Worm (Caenorhabditis elegans) whole organism, mixed stage, embryonic: ENCODE measurements around the gene tbc-8.

ENCODE experiments used
- M03D4.4 ChIP-seq: sonication (generic microtip); optimal IDR thresholded peaks from 2 replicates; lab custom pipeline; 2017; ENCODE audit warnings: mild to moderate bottlenecking, missing genetic modification characterization, missing compliant biosample characterization
- blmp-1 ChIP-seq: fragments of 150-350 bp; optimal IDR thresholded peaks from 2 replicates; lab custom pipeline; 2014; ENCODE audit warnings: missing biosample characterization, missing genetic modification characterization
- ceh-39 ChIP-seq: fragments of 150-350 bp; optimal IDR thresholded peaks from 2 replicates; lab custom pipeline; 2014; ENCODE audit warnings: missing biosample characterization, missing genetic modification characterization
- ceh-43 ChIP-seq: fragments of 200-800 bp; sonication (Bioruptor generic); optimal IDR thresholded peaks from 2 replicates; lab custom pipeline; 2018; ENCODE audit warnings: mild to moderate bottlenecking, missing genetic modification characterization, moderate library complexity, missing compliant biosample characterization
- ceh-83 ChIP-seq: fragments of 200-800 bp; sonication (Bioruptor generic); optimal IDR thresholded peaks from 2 replicates; lab custom pipeline; 2018; ENCODE audit warnings: mild to moderate bottlenecking, missing genetic modification characterization, missing compliant biosample characterization
- ces-1 ChIP-seq: fragments of 150-350 bp; optimal IDR thresholded peaks from 2 replicates; lab custom pipeline; 2014; ENCODE audit warnings: missing biosample characterization, missing genetic modification reagents, missing genetic modification characterization
- cnd-1 ChIP-seq: fragments of 200-800 bp; sonication (Bioruptor generic); optimal IDR thresholded peaks from 2 replicates; lab custom pipeline; 2018; ENCODE audit warnings: mild to moderate bottlenecking, missing genetic modification characterization, missing compliant biosample characterization
- drap-1 ChIP-seq: fragments of 200-800 bp; sonication (Bioruptor generic); optimal IDR thresholded peaks from 3 replicates; lab custom pipeline; 2018; ENCODE audit warnings: mild to moderate bottlenecking, missing genetic modification characterization, missing compliant biosample characterization
- elt-1 ChIP-seq: sonication (generic microtip); optimal IDR thresholded peaks from 2 replicates; lab custom pipeline; 2017; ENCODE audit warnings: missing genetic modification characterization, mild to moderate bottlenecking, missing compliant biosample characterization, antibody characterized with exemption, moderate library complexity, borderline replicate concordance; ENCODE audit not compliant: insufficient read depth
- elt-3 ChIP-seq: fragments of 150-350 bp; optimal IDR thresholded peaks from 2 replicates; lab custom pipeline; 2014; ENCODE audit warnings: missing biosample characterization, missing genetic modification characterization
- flh-1 ChIP-seq: fragments of 200-800 bp; sonication (Bioruptor generic); optimal IDR thresholded peaks from 2 replicates; lab custom pipeline; 2018; ENCODE audit warnings: mild to moderate bottlenecking, missing genetic modification characterization, moderate library complexity, missing compliant biosample characterization
- ham-2 ChIP-seq: fragments of 200-800 bp; sonication (Bioruptor generic); optimal IDR thresholded peaks from 2 replicates; lab custom pipeline; 2018; ENCODE audit warnings: mild to moderate bottlenecking, missing genetic modification characterization, missing compliant biosample characterization
- hlh-1 ChIP-seq: fragments of 150-350 bp; optimal IDR thresholded peaks from 2 replicates; lab custom pipeline; 2014; ENCODE audit warnings: missing biosample characterization, missing genetic modification reagents, missing genetic modification characterization
- lin-13 ChIP-seq: fragments of 150-350 bp; optimal IDR thresholded peaks from 2 replicates; lab custom pipeline; 2014; ENCODE audit warnings: missing biosample characterization, missing genetic modification characterization
- lin-32 ChIP-seq: fragments of 200-800 bp; sonication (Bioruptor generic); optimal IDR thresholded peaks from 2 replicates; lab custom pipeline; 2018; ENCODE audit warnings: mild to moderate bottlenecking, missing genetic modification characterization, missing compliant biosample characterization
- lsy-2 ChIP-seq: fragments of 150-350 bp; optimal IDR thresholded peaks from 2 replicates; lab custom pipeline; 2014; ENCODE audit warnings: missing biosample characterization, missing genetic modification characterization
- mab-5 ChIP-seq: fragments of 150-350 bp; optimal IDR thresholded peaks from 2 replicates; lab custom pipeline; 2014; ENCODE audit warnings: missing biosample characterization, missing genetic modification characterization
- mep-1 ChIP-seq: fragments of 150-350 bp; optimal IDR thresholded peaks from 2 replicates; lab custom pipeline; 2017; ENCODE audit warnings: missing biosample characterization, missing genetic modification reagents, missing genetic modification characterization, inconsistent platforms
- mls-2 ChIP-seq: sonication (generic microtip); optimal IDR thresholded peaks from 2 replicates; lab custom pipeline; 2016; ENCODE audit warnings: mild to moderate bottlenecking, missing genetic modification characterization, moderate library complexity, missing compliant biosample characterization
- nhr-12 ChIP-seq: fragments of 150-350 bp; optimal IDR thresholded peaks from 2 replicates; lab custom pipeline; 2014; ENCODE audit warnings: missing biosample characterization, missing genetic modification characterization
- nhr-237 ChIP-seq: fragments of 150-350 bp; optimal IDR thresholded peaks from 2 replicates; lab custom pipeline; 2014; ENCODE audit warnings: missing biosample characterization, missing genetic modification characterization
- nhr-28 ChIP-seq: fragments of 150-350 bp; optimal IDR thresholded peaks from 2 replicates; lab custom pipeline; 2014; ENCODE audit warnings: missing biosample characterization, missing genetic modification characterization
- nhr-76 ChIP-seq: sonication (generic microtip); optimal IDR thresholded peaks from 2 replicates; lab custom pipeline; 2017; ENCODE audit warnings: missing biosample characterization, missing genetic modification characterization
- pha-4 ChIP-seq: fragments of 150-350 bp; optimal IDR thresholded peaks from 2 replicates; lab custom pipeline; 2018; ENCODE audit warnings: missing biosample characterization, missing genetic modification reagents, missing genetic modification characterization
- sem-2 ChIP-seq: fragments of 200-800 bp; sonication (Bioruptor generic); optimal IDR thresholded peaks from 2 replicates; lab custom pipeline; 2018; ENCODE audit warnings: mild to moderate bottlenecking, missing genetic modification characterization, missing compliant biosample characterization
- snpc-4 ChIP-seq: fragments of 150-350 bp; optimal IDR thresholded peaks from 2 replicates; lab custom pipeline; 2014; ENCODE audit warnings: missing biosample characterization, missing genetic modification characterization
- sptf-1 ChIP-seq: sonication (generic microtip); optimal IDR thresholded peaks from 2 replicates; lab custom pipeline; 2017; ENCODE audit warnings: mild to moderate bottlenecking, missing genetic modification characterization, moderate library complexity, missing compliant biosample characterization
- tbx-8 ChIP-seq: fragments of 200-800 bp; sonication (Bioruptor generic); optimal IDR thresholded peaks from 2 replicates; lab custom pipeline; 2018; ENCODE audit warnings: mild to moderate bottlenecking, missing genetic modification characterization, moderate library complexity, missing compliant biosample characterization
- unc-120 ChIP-seq: sonication (generic microtip); optimal IDR thresholded peaks from 2 replicates; lab custom pipeline; 2017; ENCODE audit warnings: missing genetic modification characterization, missing compliant biosample characterization; ENCODE audit not compliant: poor library complexity, severe bottlenecking
- unc-39 ChIP-seq: fragments of 150-350 bp; optimal IDR thresholded peaks from 2 replicates; lab custom pipeline; 2014; ENCODE audit warnings: missing biosample characterization, missing genetic modification characterization
- unc-62 ChIP-seq: fragments of 150-350 bp; optimal IDR thresholded peaks from 2 replicates; lab custom pipeline; 2014; ENCODE audit warnings: missing biosample characterization, missing genetic modification reagents, missing genetic modification characterization
- zip-8 ChIP-seq: fragments of 150-350 bp; optimal IDR thresholded peaks from 2 replicates; lab custom pipeline; 2014; ENCODE audit warnings: missing biosample characterization, missing genetic modification characterization
- ztf-11 ChIP-seq: fragments of 150-350 bp; optimal IDR thresholded peaks from 2 replicates; lab custom pipeline; 2014; ENCODE audit warnings: missing biosample characterization, missing genetic modification characterization

tbc-8 gene

ce11 chrIII:10333961-10334542 lies 30.7 kb upstream of the tbc-8 start, which contains the start of the genes jmjd-4 and mev-1:
Gene jmjd-4 (minus strand): TSS chrIII:10334018.
Gene mev-1 (plus strand): TSS chrIII:10334277.
- TF ChIP-seq tbx-8: no peak
- TF ChIP-seq elt-3 (tag; lab: Kevin White, UChicago): no peak
- TF ChIP-seq ham-2 (GFP tag; lab: Kevin White, UChicago): no peak
- TF ChIP-seq unc-39 (tag; lab: Kevin White, UChicago): no peak
- TF ChIP-seq mls-2 (tag; lab: Kevin White, UChicago): peak; percentile 42
- no peak for TF ChIP-seq nhr-12 (tag; lab: Kevin White, UChicago)
- no peak for TF ChIP-seq ceh-83
- peak; percentile 76 for TF ChIP-seq sptf-1 (tag; lab: Kevin White, UChicago)
- peak; percentile 17 for TF ChIP-seq ztf-11
- no peak for TF ChIP-seq nhr-76 (tag; lab: Kevin White, UChicago)
- TF ChIP-seq mab-5 (tag; lab: Kevin White, UChicago): peak; percentile 8
- TF ChIP-seq hlh-1 (tag; lab: Kevin White, UChicago): peak; percentile 73
- TF ChIP-seq ceh-43 (GFP tag; lab: Kevin White, UChicago): no peak
- peak; percentile 67 for TF ChIP-seq lin-13 (tag; lab: Kevin White, UChicago)
- peak; percentile 75 for TF ChIP-seq lsy-2 (tag; lab: Kevin White, UChicago)
- TF ChIP-seq lin-32 (GFP tag; lab: Kevin White, UChicago): no peak
- TF ChIP-seq cnd-1 (tag; lab: Kevin White, UChicago): no peak
- TF ChIP-seq sem-2 (GFP tag; lab: Kevin White, UChicago): no peak
- peak; percentile 72 for TF ChIP-seq pha-4 (tag; lab: Kevin White, UChicago)
- no peak for TF ChIP-seq ceh-39
- TF ChIP-seq drap-1 (GFP tag; lab: Kevin White, UChicago): peak; percentile 5
- TF ChIP-seq blmp-1 (tag; lab: Kevin White, UChicago): no peak
- TF ChIP-seq zip-8 (tag; lab: Kevin White, UChicago): no peak
- TF ChIP-seq mep-1 (tag; lab: Kevin White, UChicago): peak; percentile 61
- peak; percentile 3 for TF ChIP-seq ces-1 (GFP tag; lab: Kevin White, UChicago)
- no peak for TF ChIP-seq flh-1 (GFP tag; lab: Kevin White, UChicago)
- no peak for TF ChIP-seq unc-62 (GFP tag; lab: Kevin White, UChicago)
- peak; percentile 65 for TF ChIP-seq M03D4.4
- no peak for TF ChIP-seq unc-120 (tag; lab: Kevin White, UChicago)
- no peak for TF ChIP-seq nhr-28 (tag; lab: Kevin White, UChicago)
- TF ChIP-seq nhr-237 (tag; lab: Kevin White, UChicago): peak; percentile 28
- TF ChIP-seq snpc-4 (tag; lab: Kevin White, UChicago): no peak

ce11 chrIII:10335086-10335485 lies 29.7 kb upstream of the tbc-8 start, which contains the start of gene ced-9:
Gene ced-9 (plus strand): TSS chrIII:10335172.
- TF ChIP-seq ham-2 (GFP tag; lab: Kevin White, UChicago): no peak

DNA sequence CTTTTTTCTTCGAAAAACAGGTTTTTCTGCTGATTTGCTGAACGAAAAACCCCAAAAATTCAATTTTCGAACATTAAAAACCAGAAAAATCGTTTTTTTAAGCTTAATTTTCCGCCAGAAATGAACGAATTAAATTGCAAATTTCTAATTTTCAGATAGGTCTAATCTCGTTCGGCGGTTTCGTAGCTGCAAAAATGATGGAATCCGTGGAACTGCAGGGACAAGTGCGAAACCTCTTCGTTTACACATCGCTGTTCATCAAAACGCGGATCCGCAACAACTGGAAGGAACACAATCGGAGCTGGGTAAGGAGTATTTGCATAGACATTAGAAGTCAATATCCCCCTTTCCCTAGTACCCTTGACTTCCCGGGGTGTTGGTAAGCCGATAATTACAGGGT lies 28.6 kb upstream of the tbc-8 start:
- TF ChIP-seq nhr-76 (tag; lab: Kevin White, UChicago): no peak
- TF ChIP-seq snpc-4 (tag; lab: Kevin White, UChicago): no peak
- no peak for TF ChIP-seq mab-5 (tag; lab: Kevin White, UChicago)
- TF ChIP-seq elt-1 (tag; lab: Kevin White, UChicago): no peak
- TF ChIP-seq lin-13 (tag; lab: Kevin White, UChicago): no peak
- no peak for TF ChIP-seq unc-62 (GFP tag; lab: Kevin White, UChicago)
- no peak for TF ChIP-seq ceh-83
- no peak for TF ChIP-seq unc-120 (tag; lab: Kevin White, UChicago)
- no peak for TF ChIP-seq flh-1 (GFP tag; lab: Kevin White, UChicago)
- TF ChIP-seq sptf-1 (tag; lab: Kevin White, UChicago): no peak
- TF ChIP-seq lin-32 (GFP tag; lab: Kevin White, UChicago): no peak
- TF ChIP-seq nhr-12 (tag; lab: Kevin White, UChicago): no peak
- TF ChIP-seq, all 35 proteins: peak for 0
